Fruit fly (Drosophila melanogaster) whole organism, wandering third instar larva: Measurements from ENCODE around the gene CG3769.

ENCODE experiments used
- Abd-B ChIP-seq: fragments of >200 bp; optimal IDR thresholded peaks from 2 replicates; lab custom pipeline; 2017; ENCODE audit warnings: missing biosample characterization, missing genetic modification characterization
- CG32264 ChIP-seq: fragments of 200-800 bp; sonication (Bioruptor generic); optimal IDR thresholded peaks from 2 replicates; lab custom pipeline; 2016; ENCODE audit warnings: missing biosample characterization, missing genetic modification characterization
- CG9705 ChIP-seq: fragments of 200-800 bp; sonication (Bioruptor generic); optimal IDR thresholded peaks from 2 replicates; lab custom pipeline; 2018; ENCODE audit warnings: missing biosample characterization, mild to moderate bottlenecking, missing genetic modification characterization
- CrebA ChIP-seq: fragments of 200-800 bp; sonication (Bioruptor generic); optimal IDR thresholded peaks from 2 replicates; lab custom pipeline; 2016; ENCODE audit warnings: missing biosample characterization, mild to moderate bottlenecking, missing genetic modification characterization, borderline replicate concordance
- Dfd ChIP-seq: fragments of >200 bp; optimal IDR thresholded peaks from 2 replicates; lab custom pipeline; 2017; ENCODE audit warnings: missing biosample characterization, missing genetic modification characterization
- Dif ChIP-seq: fragments of 200-275, 200-300 bp; sonication (Bioruptor generic); optimal IDR thresholded peaks from 2 replicates; lab custom pipeline; 2018; ENCODE audit warnings: missing biosample characterization, missing genetic modification characterization; ENCODE audit not compliant: partially characterized antibody
- GATAd ChIP-seq: sonication (Bioruptor generic); optimal IDR thresholded peaks from 2 replicates; lab custom pipeline; 2016; ENCODE audit warnings: missing biosample characterization, missing genetic modification characterization
- HLH106 ChIP-seq: fragments of 200-800 bp; optimal IDR thresholded peaks from 3 replicates; lab custom pipeline; 2019; ENCODE audit warnings: missing biosample characterization, mild to moderate bottlenecking, missing genetic modification characterization, moderate library complexity
- Hnf4 ChIP-seq: fragments of 200-800 bp; sonication (Bioruptor generic); optimal IDR thresholded peaks from 2 replicates; lab custom pipeline; 2016; ENCODE audit warnings: missing biosample characterization, mild to moderate bottlenecking, missing genetic modification characterization
- Hr78 ChIP-seq: fragments of >200 bp; optimal IDR thresholded peaks from 2 replicates; lab custom pipeline; 2017; ENCODE audit warnings: missing biosample characterization, missing genetic modification characterization
- Hr83 ChIP-seq: fragments of 200-300 bp; sonication (Bioruptor generic); optimal IDR thresholded peaks from 2 replicates; lab custom pipeline; 2016; ENCODE audit warnings: missing biosample characterization, mild to moderate bottlenecking, missing genetic modification characterization, moderate library complexity; ENCODE audit not compliant: poor library complexity, severe bottlenecking
- Jra ChIP-seq: sonication (Bioruptor generic); optimal IDR thresholded peaks from 2 replicates; lab custom pipeline; 2016; ENCODE audit warnings: missing biosample characterization, missing genetic modification characterization
- Mio ChIP-seq: sonication (Bioruptor generic); optimal IDR thresholded peaks from 2 replicates; lab custom pipeline; 2016; ENCODE audit warnings: missing biosample characterization, missing genetic modification characterization
- Myc ChIP-seq: fragments of >200 bp; optimal IDR thresholded peaks from 2 replicates; lab custom pipeline; 2017
- N ChIP-seq: fragments of >200 bp; optimal IDR thresholded peaks from 2 replicates; lab custom pipeline; 2018; ENCODE audit warnings: missing biosample characterization, missing external identifiers, missing genetic modification characterization
- OdsH ChIP-seq: fragments of 200-800 bp; sonication (Bioruptor generic); optimal IDR thresholded peaks from 2 replicates; lab custom pipeline; 2016; ENCODE audit warnings: missing biosample characterization, mild to moderate bottlenecking, missing genetic modification characterization
- Rel ChIP-seq, 2 experiments: fragments of 200-800 bp; sonication (Bioruptor generic) in 1 of 2; optimal IDR thresholded peaks; 2 replicates in 1 of 2; 3 replicates in 1 of 2; lab custom pipeline; 2016 to 2019; ENCODE audit warnings: mild to moderate bottlenecking in 2 of 2, missing biosample characterization in 2 of 2, missing genetic modification characterization in 2 of 2, moderate library complexity in 1 of 2
- Sp1 ChIP-seq: fragments of 200-800 bp; sonication (Bioruptor generic); optimal IDR thresholded peaks from 3 replicates; lab custom pipeline; 2019; ENCODE audit warnings: missing biosample characterization, mild to moderate bottlenecking, missing genetic modification characterization, moderate library complexity
- Vsx2 ChIP-seq: fragments of 200-300, 225-300 bp; sonication (Bioruptor generic); optimal IDR thresholded peaks from 2 replicates; lab custom pipeline; 2018; ENCODE audit warnings: missing biosample characterization, missing genetic modification characterization; ENCODE audit not compliant: partially characterized antibody
- br ChIP-seq: fragments of 200-800 bp; sonication (Bioruptor generic); optimal IDR thresholded peaks from 2 replicates; lab custom pipeline; 2016; ENCODE audit warnings: missing biosample characterization, missing genetic modification characterization
- brk ChIP-seq: fragments of 200-800 bp; sonication (Bioruptor generic); optimal IDR thresholded peaks from 2 replicates; lab custom pipeline; 2016; ENCODE audit warnings: missing biosample characterization, mild to moderate bottlenecking, missing genetic modification characterization
- dl ChIP-seq, 2 experiments: fragments of 175-275, 200-275 bp in 1 of 2; fragments of 200-275 bp in 1 of 2; sonication (Bioruptor generic); optimal IDR thresholded peaks; lab custom pipeline; 2018; ENCODE audit warnings: mild to moderate bottlenecking in 2 of 2, missing biosample characterization in 2 of 2, missing genetic modification characterization in 2 of 2, moderate library complexity in 2 of 2; ENCODE audit not compliant: partially characterized antibody in 2 of 2, insufficient read depth in 1 of 2
- dmrt93B ChIP-seq: fragments of 200-800 bp; sonication (Bioruptor generic); optimal IDR thresholded peaks from 2 replicates; lab custom pipeline; 2018; ENCODE audit warnings: missing biosample characterization, mild to moderate bottlenecking, missing genetic modification characterization
- dsf ChIP-seq: sonication (Bioruptor generic); optimal IDR thresholded peaks from 2 replicates; lab custom pipeline; 2016; ENCODE audit warnings: missing biosample characterization, missing genetic modification characterization, borderline replicate concordance
- ey ChIP-seq: fragments of 200-800 bp; sonication (Bioruptor generic); optimal IDR thresholded peaks from 2 replicates; lab custom pipeline; 2016; ENCODE audit warnings: missing biosample characterization, missing genetic modification characterization
- foxo ChIP-seq, 2 experiments: fragments of 200-800 bp; sonication (Bioruptor generic); optimal IDR thresholded peaks; 2 replicates in 1 of 2; 3 replicates in 1 of 2; lab custom pipeline; 2016 to 2017; ENCODE audit warnings: missing biosample characterization in 2 of 2, missing genetic modification characterization in 2 of 2
- fru ChIP-seq: fragments of 200-800 bp; sonication (Bioruptor generic); optimal IDR thresholded peaks from 3 replicates; lab custom pipeline; 2016; ENCODE audit warnings: missing biosample characterization, mild to moderate bottlenecking, missing genetic modification characterization
- h ChIP-seq: fragments of 200-800 bp; sonication (Bioruptor generic); optimal IDR thresholded peaks from 3 replicates; lab custom pipeline; 2016; ENCODE audit warnings: missing biosample characterization, mild to moderate bottlenecking, missing genetic modification characterization
- jim ChIP-seq: fragments of 175-275, 200-325 bp; sonication (Bioruptor generic); optimal IDR thresholded peaks from 2 replicates; lab custom pipeline; 2016; ENCODE audit warnings: missing biosample characterization, mild to moderate bottlenecking, missing genetic modification characterization
- lola ChIP-seq: fragments of >200 bp; optimal IDR thresholded peaks from 2 replicates; lab custom pipeline; 2017; ENCODE audit warnings: missing biosample characterization, missing genetic modification characterization
- pan ChIP-seq: fragments of >200 bp; optimal IDR thresholded peaks from 2 replicates; lab custom pipeline; 2017
- psq ChIP-seq: fragments of 200-800 bp; sonication (Bioruptor generic); optimal IDR thresholded peaks from 3 replicates; lab custom pipeline; 2017; ENCODE audit warnings: missing biosample characterization, mild to moderate bottlenecking, missing genetic modification characterization, moderate library complexity
- rgr ChIP-seq: fragments of 200-800 bp; sonication (Bioruptor generic); optimal IDR thresholded peaks from 3 replicates; lab custom pipeline; 2016; ENCODE audit warnings: missing biosample characterization, mild to moderate bottlenecking, missing genetic modification characterization
- sage ChIP-seq: fragments of 200-800 bp; sonication (Bioruptor generic); optimal IDR thresholded peaks from 2 replicates; lab custom pipeline; 2016; ENCODE audit warnings: missing biosample characterization, mild to moderate bottlenecking, missing genetic modification characterization
- sv ChIP-seq: fragments of 200-800 bp; sonication (Bioruptor generic); optimal IDR thresholded peaks from 3 replicates; lab custom pipeline; 2016; ENCODE audit warnings: missing biosample characterization, missing genetic modification characterization
- tai ChIP-seq: sonication (Bioruptor generic); optimal IDR thresholded peaks from 2 replicates; lab custom pipeline; 2016; ENCODE audit warnings: missing biosample characterization, missing genetic modification characterization
- usp ChIP-seq: fragments of >200 bp; optimal IDR thresholded peaks from 2 replicates; lab custom pipeline; 2017; ENCODE audit warnings: missing biosample characterization, missing genetic modification characterization
- woc ChIP-seq: sonication (Bioruptor generic); optimal IDR thresholded peaks from 2 replicates; lab custom pipeline; 2016; ENCODE audit warnings: missing biosample characterization, mild to moderate bottlenecking, missing genetic modification characterization

Gene CG3769

DNA sequence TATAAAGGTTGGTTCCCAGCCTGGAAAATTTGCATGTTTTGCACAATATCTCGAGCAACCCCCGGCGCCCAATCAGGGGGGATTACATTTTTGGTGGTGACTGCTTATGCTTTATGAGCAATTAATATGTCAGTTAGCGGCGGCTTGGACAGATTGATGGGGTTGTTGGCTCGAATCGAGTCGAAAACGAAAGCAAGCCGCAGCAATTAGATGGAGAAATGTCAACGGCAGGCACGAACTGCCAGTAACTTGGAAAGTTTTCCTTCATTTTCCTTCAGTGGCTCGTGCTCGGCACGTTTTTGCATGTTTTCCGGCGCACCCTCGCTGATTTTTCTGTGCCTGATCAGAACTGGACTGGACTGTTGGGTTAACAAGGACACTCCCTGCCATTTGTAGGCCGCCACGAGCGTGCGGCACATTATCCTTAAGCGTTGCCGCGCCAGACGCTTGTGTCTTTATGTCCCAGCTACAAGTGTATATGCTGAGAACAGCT lies 7.6 kb downstream of the CG3769 start:
- no peak for TF ChIP-seq Rel (GFP tag; optimal IDR thresholded peaks at IDR 0.05; lab: Kevin White, UChicago)
- TF ChIP-seq Rel (tag; optimal IDR thresholded peaks at IDR 0.05; lab: Kevin White, UChicago): peak; percentile 38
- no peak for TF ChIP-seq Abd-B (GFP tag; lab: Kevin White, UChicago)

DNA sequence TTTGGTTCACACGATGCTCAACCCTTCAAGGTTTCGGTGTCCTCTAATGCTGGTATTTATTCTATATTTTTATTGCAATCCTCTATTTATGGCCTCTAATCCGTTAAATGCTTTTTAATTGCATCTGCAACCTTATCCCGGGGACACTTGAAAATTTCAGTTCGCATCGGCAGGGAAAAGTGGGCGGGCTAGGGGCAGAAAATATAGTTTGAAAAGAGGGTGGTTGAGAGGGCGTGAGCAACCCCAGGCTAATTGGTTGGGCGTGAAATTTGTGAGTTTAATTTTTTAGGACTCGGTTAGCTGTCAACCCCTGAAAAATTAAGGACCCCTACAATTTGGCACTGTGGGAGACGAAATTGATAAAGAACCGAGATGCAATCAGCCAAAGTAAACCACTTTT lies 10.6 kb downstream of the CG3769 start:
- TF ChIP-seq Abd-B (GFP tag; lab: Kevin White, UChicago) (no peak), CG32264 (no peak), dl (GFP tag; optimal IDR thresholded peaks at IDR 0.05; lab: Kevin White, UChicago; ENCODE audit: insufficient read depth in 1 of 2, partially characterized antibody in 2 of 2) (no peak), Mio (no peak), HLH106 (no peak), CrebA (GFP tag; lab: Kevin White, UChicago) (no peak), usp (GFP tag; lab: Kevin White, UChicago) (no peak), jim (no peak), Myc (no peak), OdsH (GFP tag; lab: Kevin White, UChicago) (no peak), Dfd (GFP tag; lab: Kevin White, UChicago) (no peak), CG9705 (no peak), sv (GFP tag; lab: Kevin White, UChicago) (no peak), dmrt93B (GFP tag; lab: Kevin White, UChicago) (no peak), rgr (GFP tag; lab: Kevin White, UChicago) (no peak), N (GFP tag; lab: Kevin White, UChicago) (no peak), tai (GFP tag; lab: Kevin White, UChicago) (no peak), h (no peak), Jra (GFP tag; lab: Kevin White, UChicago) (no peak)

DNA sequence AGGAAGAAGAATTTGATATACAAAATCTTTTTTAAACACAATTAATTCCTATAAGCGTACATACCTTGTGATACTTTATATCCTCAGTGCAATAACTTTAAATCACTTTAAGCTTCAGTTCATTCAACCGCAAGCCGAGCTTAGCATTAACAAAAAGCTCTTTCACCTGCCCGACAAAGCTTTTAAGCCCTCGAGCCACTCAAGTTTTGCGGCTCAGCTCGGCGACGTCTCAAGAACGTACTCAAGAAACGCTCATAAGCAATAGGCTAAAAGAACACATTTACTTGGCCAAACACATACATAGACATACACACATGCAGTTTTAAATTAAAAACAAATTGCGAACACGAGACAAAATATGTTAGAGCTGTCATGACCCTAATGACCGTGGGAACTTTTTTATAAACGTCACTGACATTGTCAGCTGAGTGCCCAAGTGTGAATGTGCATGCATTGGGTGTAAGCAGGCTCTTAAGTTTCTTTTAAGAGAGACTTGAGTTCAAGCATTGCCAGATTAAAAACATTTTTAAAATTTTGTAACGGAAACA lies 11.3 kb downstream of the CG3769 start:
- TF ChIP-seq fru (GFP tag; lab: Kevin White, UChicago) (no peak), foxo (GFP tag; optimal IDR thresholded peaks at IDR 0.05; lab: Kevin White, UChicago) (no peak), OdsH (GFP tag; lab: Kevin White, UChicago) (no peak), N (GFP tag; lab: Kevin White, UChicago) (no peak), br (GFP tag; lab: Kevin White, UChicago) (no peak), HLH106 (no peak), dsf (GFP tag; lab: Kevin White, UChicago) (no peak), lola (no peak), pan (lab: Kevin White, UChicago) (no peak), sv (GFP tag; lab: Kevin White, UChicago) (no peak), Dfd (GFP tag; lab: Kevin White, UChicago) (no peak)

DNA sequence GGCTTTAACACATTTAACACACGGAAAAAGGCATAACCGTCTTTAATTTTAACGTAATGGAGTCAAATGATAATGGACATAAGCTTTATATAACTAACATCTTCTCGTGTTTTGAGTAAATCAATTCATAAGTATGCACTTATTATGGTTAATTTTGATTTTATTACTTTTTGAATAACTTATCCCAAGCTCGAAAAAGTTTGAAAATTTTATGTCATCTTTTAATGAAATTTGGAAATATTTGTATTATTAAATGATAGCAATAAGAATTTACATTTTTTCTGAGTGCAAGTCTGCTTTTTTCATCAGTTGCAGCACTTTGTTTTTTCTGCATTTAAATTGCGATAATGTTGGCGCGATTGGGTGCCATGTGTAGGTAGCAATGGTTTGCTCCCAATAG lies 12.6 kb downstream of the CG3769 start:
- TF ChIP-seq psq (GFP tag; lab: Kevin White, UChicago) (peak; percentile 12), usp (GFP tag; lab: Kevin White, UChicago) (no peak), Dfd (GFP tag; lab: Kevin White, UChicago) (no peak), ey (GFP tag; lab: Kevin White, UChicago) (peak; percentile 39), h (peak; percentile 55), Jra (GFP tag; lab: Kevin White, UChicago) (no peak), Myc (no peak), Mio (no peak), HLH106 (peak; percentile 2), dmrt93B (GFP tag; lab: Kevin White, UChicago) (no peak), brk (GFP tag; lab: Kevin White, UChicago) (no peak), fru (GFP tag; lab: Kevin White, UChicago) (peak; percentile 40), N (GFP tag; lab: Kevin White, UChicago) (no peak), GATAd (no peak), CG9705 (no peak), woc (GFP tag; lab: Kevin White, UChicago) (peak; percentile 13), foxo (GFP tag; optimal IDR thresholded peaks at IDR 0.05; lab: Kevin White, UChicago) (peak in 1 of 2 experiments; percentile 36), CrebA (GFP tag; lab: Kevin White, UChicago) (no peak), CG32264 (no peak), dl (GFP tag; optimal IDR thresholded peaks at IDR 0.05; lab: Kevin White, UChicago; ENCODE audit: insufficient read depth in 1 of 2, partially characterized antibody in 2 of 2) (no peak), jim (no peak), pan (lab: Kevin White, UChicago) (no peak), Vsx2 (GFP tag; lab: Kevin White, UChicago) (no peak), Hnf4 (GFP tag; lab: Kevin White, UChicago) (peak; percentile 8), Sp1 (GFP tag; lab: Kevin White, UChicago) (peak; percentile 41), sv (GFP tag; lab: Kevin White, UChicago) (no peak), sage (GFP tag; lab: Kevin White, UChicago) (no peak), tai (GFP tag; lab: Kevin White, UChicago) (no peak), Hr83 (GFP tag; lab: Kevin White, UChicago) (no peak), Dif (GFP tag; lab: Kevin White, UChicago) (no peak), br (GFP tag; lab: Kevin White, UChicago) (peak; percentile 13), rgr (GFP tag; lab: Kevin White, UChicago) (peak; percentile 59), OdsH (GFP tag; lab: Kevin White, UChicago) (peak; percentile 19), lola (no peak), dsf (GFP tag; lab: Kevin White, UChicago) (no peak), Hr78 (GFP tag; lab: Kevin White, UChicago) (no peak), Rel (GFP tag; optimal IDR thresholded peaks at IDR 0.05; lab: Kevin White, UChicago) (no peak), Rel (tag; optimal IDR thresholded peaks at IDR 0.05; lab: Kevin White, UChicago) (no peak), Abd-B (GFP tag; lab: Kevin White, UChicago) (no peak)
- TF ChIP-seq, all 38 proteins: peak for 12
